Fruit fly (Drosophila melanogaster) whole organism, embryonic: Measurements from ENCODE around the gene CG9932.

Experiments
- Atf-2 ChIP-seq: fragments of 200-800 bp; sonication (Bioruptor generic); optimal IDR thresholded peaks from 2 replicates; lab custom pipeline; 2016; ENCODE audit warnings: missing biosample characterization, missing genetic modification characterization
- Bgb ChIP-seq: fragments of 200-800 bp; sonication (Bioruptor generic); IDR thresholded peaks from 2 replicates; pipeline ENCODE4 v1.3.6; 2022; ENCODE audit warnings: missing biosample characterization, missing genetic modification characterization; ENCODE audit not compliant: partially characterized antibody
- C15 ChIP-seq: fragments of 200-800 bp; sonication (Bioruptor generic); IDR thresholded peaks from 3 replicates; pipeline ENCODE4 v1.3.6; 2022; ENCODE audit warnings: missing biosample characterization, missing genetic modification characterization
- CG10147 ChIP-seq: fragments of 200-800 bp; sonication (Bioruptor generic); optimal IDR thresholded peaks from 2 replicates; lab custom pipeline; 2019; ENCODE audit warnings: missing biosample characterization, mild to moderate bottlenecking, missing genetic modification characterization, moderate library complexity
- CG11695 ChIP-seq: fragments of 200-800 bp; sonication (Bioruptor generic); IDR thresholded peaks from 3 replicates; pipeline ENCODE4 v1.3.6; 2022; ENCODE audit warnings: missing biosample characterization, missing genetic modification characterization
- CG13424 ChIP-seq: fragments of 200-800 bp; sonication (Bioruptor generic); optimal IDR thresholded peaks from 2 replicates; lab custom pipeline; 2019; ENCODE audit warnings: missing biosample characterization, mild to moderate bottlenecking, missing genetic modification characterization, moderate library complexity
- CG13894 ChIP-seq: fragments of 200-800 bp; sonication (Bioruptor generic); optimal IDR thresholded peaks from 3 replicates; lab custom pipeline; 2018; ENCODE audit warnings: missing biosample characterization, mild to moderate bottlenecking, missing genetic modification characterization, moderate library complexity
- CG14050 ChIP-seq: fragments of 200-800 bp; sonication (Bioruptor generic); IDR thresholded peaks from 3 replicates; pipeline ENCODE4 v1.3.6; 2022; ENCODE audit warnings: missing biosample characterization, missing genetic modification characterization
- CG14710 ChIP-seq: fragments of 200-800 bp; sonication (Bioruptor generic); optimal IDR thresholded peaks from 3 replicates; lab custom pipeline; 2019; ENCODE audit warnings: missing biosample characterization, mild to moderate bottlenecking, missing genetic modification characterization, moderate library complexity
- CG14860 ChIP-seq: fragments of 200-800 bp; sonication (Bioruptor generic); IDR thresholded peaks from 3 replicates; pipeline ENCODE4 v1.3.6; 2022; ENCODE audit warnings: missing biosample characterization, missing genetic modification characterization; ENCODE audit not compliant: partially characterized antibody
- CG18011 ChIP-seq: fragments of 200-800 bp; sonication (Bioruptor generic); optimal IDR thresholded peaks from 2 replicates; lab custom pipeline; 2017; ENCODE audit warnings: missing biosample characterization, missing genetic modification characterization, mild to moderate bottlenecking, moderate library complexity, missing genotype
- CG1832 ChIP-seq: fragments of 200-800 bp; sonication (Bioruptor generic); optimal IDR thresholded peaks from 2 replicates; lab custom pipeline; 2017; ENCODE audit warnings: missing biosample characterization, mild to moderate bottlenecking, missing genetic modification characterization, inconsistent platforms
- CG2129 ChIP-seq: fragments of 200-800 bp; sonication (Bioruptor generic); IDR thresholded peaks from 2 replicates; pipeline ENCODE4 v1.3.6; 2022; ENCODE audit warnings: missing biosample characterization, missing genetic modification characterization; ENCODE audit not compliant: partially characterized antibody
- CG30403 ChIP-seq: fragments of 200-800 bp; sonication (Bioruptor generic); optimal IDR thresholded peaks from 3 replicates; lab custom pipeline; 2016; ENCODE audit warnings: missing biosample characterization, missing genetic modification characterization
- CG3065 ChIP-seq: fragments of 200-800 bp; sonication (Bioruptor generic); optimal IDR thresholded peaks from 2 replicates; lab custom pipeline; 2016; ENCODE audit warnings: missing biosample characterization, missing genetic modification characterization
- CG32532 ChIP-seq: fragments of 200-800 bp; sonication (Bioruptor generic); IDR thresholded peaks from 2 replicates; pipeline ENCODE4 v1.3.6; 2022; ENCODE audit warnings: missing biosample characterization, missing genetic modification characterization
- CG4617 ChIP-seq: fragments of 200-800 bp; sonication (Bioruptor generic); optimal IDR thresholded peaks from 3 replicates; lab custom pipeline; 2016; ENCODE audit warnings: missing biosample characterization, missing genetic modification characterization, borderline replicate concordance
- CG7357 ChIP-seq: fragments of 200-800 bp; sonication (Bioruptor generic); IDR thresholded peaks from 3 replicates; pipeline ENCODE4 v1.3.6; 2022; ENCODE audit warnings: missing biosample characterization, missing genetic modification characterization
- CG7786 ChIP-seq: fragments of 200-800 bp; sonication (Bioruptor generic); optimal IDR thresholded peaks from 2 replicates; lab custom pipeline; 2016; ENCODE audit warnings: missing biosample characterization, missing genetic modification characterization
- CG8944 ChIP-seq: fragments of 200-800 bp; sonication (Bioruptor generic); optimal IDR thresholded peaks from 3 replicates; lab custom pipeline; 2016; ENCODE audit warnings: missing biosample characterization, missing genetic modification characterization
- CG9437 ChIP-seq: fragments of 200-800 bp; sonication (Bioruptor generic); optimal IDR thresholded peaks from 2 replicates; lab custom pipeline; 2018; ENCODE audit warnings: missing biosample characterization, mild to moderate bottlenecking, missing genetic modification characterization
- CkIIα-i1 ChIP-seq: fragments of 200-800 bp; sonication (Bioruptor generic); IDR thresholded peaks from 2 replicates; pipeline ENCODE4 v1.3.6; 2022; ENCODE audit warnings: missing biosample characterization, missing genetic modification characterization
- Dek ChIP-seq: fragments of 200-800 bp; sonication (Bioruptor generic); optimal IDR thresholded peaks from 3 replicates; lab custom pipeline; 2019; ENCODE audit warnings: missing biosample characterization, mild to moderate bottlenecking, missing genetic modification characterization, moderate library complexity
- E2f1 ChIP-seq: fragments of 200-800 bp; sonication (Bioruptor generic); IDR thresholded peaks from 2 replicates; pipeline ENCODE4 v1.3.6; 2022; ENCODE audit warnings: missing biosample characterization, missing genetic modification characterization
- Eip74EF ChIP-seq, 2 experiments: fragments of 200-800 bp in 1 of 2; fragments of >200 bp in 1 of 2; sonication (Bioruptor generic) in 1 of 2; optimal IDR thresholded peaks; 2 replicates each; lab custom pipeline; 2017 to 2019; ENCODE audit warnings: missing biosample characterization in 2 of 2, missing genetic modification characterization in 2 of 2, mild to moderate bottlenecking in 1 of 2, moderate library complexity in 1 of 2
- Hsf ChIP-seq: fragments of 200-800 bp; sonication (Bioruptor generic); optimal IDR thresholded peaks from 3 replicates; lab custom pipeline; 2016; ENCODE audit warnings: missing biosample characterization, missing genetic modification characterization
- Jarid2 ChIP-seq: fragments of 200-800 bp; sonication (Bioruptor generic); optimal IDR thresholded peaks from 3 replicates; lab custom pipeline; 2017; ENCODE audit warnings: mild to moderate bottlenecking, missing biosample characterization, missing genetic modification reagents, missing genetic modification characterization
- MBD-R2 ChIP-seq: fragments of 200-800 bp; sonication (Bioruptor generic); IDR thresholded peaks from 2 replicates; pipeline ENCODE4 v1.3.6; 2022; ENCODE audit warnings: missing biosample characterization, missing genetic modification characterization
- NFAT ChIP-seq: fragments of 200-800 bp; sonication (Bioruptor generic); IDR thresholded peaks from 2 replicates; pipeline ENCODE4 v1.3.6; 2022; ENCODE audit warnings: missing biosample characterization, missing genetic modification characterization
- Nf-YC ChIP-seq: fragments of 200-800 bp; optimal IDR thresholded peaks from 3 replicates; lab custom pipeline; 2019; ENCODE audit warnings: missing biosample characterization, mild to moderate bottlenecking, missing genetic modification characterization, moderate library complexity
- Pdp1 ChIP-seq, 2 experiments: fragments of 200-800 bp; sonication (Bioruptor generic); optimal IDR thresholded peaks; 3 replicates each; lab custom pipeline; 2016; ENCODE audit warnings: missing biosample characterization in 2 of 2, missing genetic modification characterization in 2 of 2, mild to moderate bottlenecking in 1 of 2, moderate library complexity in 1 of 2
- Rfx ChIP-seq: fragments of 200-800 bp; sonication (Bioruptor generic); IDR thresholded peaks from 2 replicates; pipeline ENCODE4 v1.3.6; 2022; ENCODE audit warnings: missing biosample characterization, missing genetic modification characterization
- Usf ChIP-seq: fragments of 200-800 bp; sonication (Bioruptor generic); optimal IDR thresholded peaks from 2 replicates; lab custom pipeline; 2017; ENCODE audit warnings: missing genotype, missing biosample characterization, missing genetic modification characterization
- cato ChIP-seq: fragments of 200-800 bp; sonication (Bioruptor generic); optimal IDR thresholded peaks from 2 replicates; lab custom pipeline; 2016; ENCODE audit warnings: missing biosample characterization, missing genetic modification characterization, borderline replicate concordance
- chinmo ChIP-seq: fragments of 200-800 bp; sonication (Bioruptor generic); IDR thresholded peaks from 4 replicates; pipeline ENCODE4 v1.3.6; 2022; ENCODE audit warnings: missing biosample characterization, missing genetic modification characterization; ENCODE audit not compliant: partially characterized antibody
- dm ChIP-seq: fragments of 200-800 bp; sonication (Bioruptor generic); optimal IDR thresholded peaks from 3 replicates; lab custom pipeline; 2016; ENCODE audit warnings: missing biosample characterization, missing genetic modification characterization
- ewg ChIP-seq: fragments of 200-800 bp; sonication (Bioruptor generic); optimal IDR thresholded peaks from 3 replicates; lab custom pipeline; 2017; ENCODE audit warnings: mild to moderate bottlenecking, missing biosample characterization, missing genetic modification reagents, missing genetic modification characterization
- gce ChIP-seq: fragments of 200-800 bp; sonication (Bioruptor generic); IDR thresholded peaks from 3 replicates; pipeline ENCODE4 v1.3.6; 2022; ENCODE audit warnings: missing biosample characterization, missing genetic modification characterization
- gt ChIP-seq: fragments of 200-800 bp; sonication (Bioruptor generic); IDR thresholded peaks from 2 replicates; pipeline ENCODE4 v1.3.6; 2022; ENCODE audit warnings: missing biosample characterization, missing genetic modification characterization
- ham ChIP-seq: fragments of 200-800 bp; sonication (Bioruptor generic); IDR thresholded peaks from 2 replicates; pipeline ENCODE4 v1.3.6; 2022; ENCODE audit warnings: missing biosample characterization, missing genetic modification characterization
- nerfin-1 ChIP-seq: fragments of 200-800 bp; sonication (Bioruptor generic); optimal IDR thresholded peaks from 3 replicates; lab custom pipeline; 2019; ENCODE audit warnings: missing biosample characterization, mild to moderate bottlenecking, missing genetic modification characterization, moderate library complexity
- nom ChIP-seq: fragments of 200-800 bp; sonication (Bioruptor generic); optimal IDR thresholded peaks from 2 replicates; lab custom pipeline; 2017; ENCODE audit warnings: missing biosample characterization, missing genetic modification characterization, mild to moderate bottlenecking, moderate library complexity, missing genetic modification reagents
- otp ChIP-seq: fragments of 200-800 bp; sonication (Bioruptor generic); IDR thresholded peaks from 3 replicates; pipeline ENCODE4, ENCODE4 v1.3.6; 2022; ENCODE audit warnings: missing biosample characterization, missing genetic modification characterization
- psq ChIP-seq: fragments of 200-800 bp; sonication (Bioruptor generic); optimal IDR thresholded peaks from 2 replicates; lab custom pipeline; 2017; ENCODE audit warnings: missing biosample characterization, missing genetic modification characterization
- run ChIP-seq: fragments of 200-800 bp; sonication (Bioruptor generic); optimal IDR thresholded peaks from 3 replicates; lab custom pipeline; 2018; ENCODE audit warnings: missing biosample characterization, mild to moderate bottlenecking, missing genetic modification characterization
- sc ChIP-seq, 3 experiments: fragments of >200 bp in 2 of 3; fragments of 200-800 bp in 1 of 3; sonication (Bioruptor generic) in 1 of 3; optimal IDR thresholded peaks; 2 replicates in 2 of 3; 3 replicates in 1 of 3; lab custom pipeline; 2017; ENCODE audit warnings: mild to moderate bottlenecking in 1 of 3, missing biosample characterization in 1 of 3, missing genetic modification characterization in 1 of 3, missing genetic modification reagents in 1 of 3
- sim ChIP-seq: fragments of 200-800 bp; sonication (Bioruptor generic); IDR thresholded peaks from 2 replicates; pipeline ENCODE4 v1.3.6; 2022; ENCODE audit warnings: missing biosample characterization, missing genetic modification characterization
- yki ChIP-seq: fragments of >200 bp; optimal IDR thresholded peaks from 3 replicates; lab custom pipeline; 2018
- zen ChIP-seq: fragments of 200-800 bp; sonication (Bioruptor generic); optimal IDR thresholded peaks from 3 replicates; lab custom pipeline; 2018; ENCODE audit warnings: missing biosample characterization, mild to moderate bottlenecking, missing genetic modification characterization, moderate library complexity

CG9932 gene

DNA sequence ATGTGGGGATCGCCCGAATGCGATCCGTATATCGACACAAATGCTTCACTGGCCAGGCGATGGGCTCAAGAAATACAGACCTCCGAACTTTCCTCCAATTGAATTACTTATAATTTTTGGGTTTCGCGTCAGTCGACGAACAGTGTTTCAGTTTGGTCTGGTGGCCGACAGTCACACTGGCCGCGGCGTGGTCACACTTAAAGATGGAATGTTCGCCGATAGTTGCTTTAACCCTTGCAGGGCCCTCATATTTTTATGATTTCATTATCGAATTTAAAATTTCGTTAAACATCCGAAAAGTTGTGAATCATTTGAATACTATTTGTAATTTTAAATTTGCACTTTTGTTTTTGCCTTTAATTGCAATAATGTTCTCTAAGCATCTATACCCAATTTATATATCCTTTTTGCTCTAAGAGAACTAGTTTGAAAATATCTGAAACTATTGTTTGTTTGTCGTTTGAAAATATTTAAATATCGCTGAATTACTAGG lies 40.9 kb downstream of the CG9932 start, which contains the start of gene Ube4B (continued):
- no peak for TF ChIP-seq sim (GFP tag; lab: Robert Waterston, UW)
- TF ChIP-seq CG13894 (tag; lab: Kevin White, UChicago), result no peak
- TF ChIP-seq CG14050 (GFP tag; lab: Robert Waterston, UW), result no peak; the same call in 2 of the 3 replicates
- no peak for TF ChIP-seq ham (GFP tag; lab: Robert Waterston, UW)
- TF ChIP-seq CG11695 (GFP tag; lab: Robert Waterston, UW), result 0 out of 3 replicates have a peak, but pooled peaks have one; percentile 12
- peak; percentile 86 for TF ChIP-seq NFAT
- no peak for TF ChIP-seq Eip74EF (GFP tag; optimal IDR thresholded peaks at IDR 0.05; lab: Kevin White, UChicago)
- TF ChIP-seq cato (GFP tag; lab: Kevin White, UChicago), result peak; percentile 0
- peak; percentile 81 for TF ChIP-seq Nf-YC (tag; lab: Kevin White, UChicago)
- peak; percentile 94 for TF ChIP-seq MBD-R2 (GFP tag; lab: Robert Waterston, UW)
- TF ChIP-seq CG8944, result peak; percentile 75
- TF ChIP-seq yki (lab: Kevin White, UChicago), result no peak
- no peak for TF ChIP-seq CG3065 (GFP tag; lab: Kevin White, UChicago)
- no peak for TF ChIP-seq CG1832
- no peak for TF ChIP-seq nom (GFP tag; lab: Kevin White, UChicago)
- no peak for TF ChIP-seq sc (optimal IDR thresholded peaks at IDR 0.05; lab: Kevin White, UChicago)
- TF ChIP-seq sc (GFP tag; optimal IDR thresholded peaks at IDR 0.05; lab: Kevin White, UChicago), result no peak
- TF ChIP-seq zen (tag; lab: Kevin White, UChicago), result peak; percentile 59
- TF ChIP-seq ewg (GFP tag; lab: Kevin White, UChicago), result no peak
- TF ChIP-seq Pdp1 (GFP tag; optimal IDR thresholded peaks at IDR 0.05; lab: Kevin White, UChicago), result peak; percentile 62 to 72
- TF ChIP-seq Bgb (GFP tag; lab: Robert Waterston, UW), result peak; percentile 88
- peak; percentile 97 for TF ChIP-seq CG14710 (tag; lab: Kevin White, UChicago)
- TF ChIP-seq E2f1 (GFP tag; lab: Robert Waterston, UW), result no peak
- peak; percentile 70 for TF ChIP-seq CG13424 (tag; lab: Kevin White, UChicago)
- no peak for TF ChIP-seq gce (GFP tag; lab: Robert Waterston, UW)
- peak; percentile 98 for TF ChIP-seq CG4617 (GFP tag; lab: Kevin White, UChicago)
- no peak for TF ChIP-seq Usf (GFP tag; lab: Kevin White, UChicago)
- TF ChIP-seq CG2129 (GFP tag; lab: Robert Waterston, UW), result peak; percentile 79
- TF ChIP-seq CG32532 (GFP tag; lab: Robert Waterston, UW), result peak; percentile 80
- peak; percentile 75 for TF ChIP-seq CG30403 (GFP tag; lab: Kevin White, UChicago)
- TF ChIP-seq Hsf, result peak; percentile 79
- peak; percentile 78 for TF ChIP-seq CG14860 (GFP tag; lab: Robert Waterston, UW)
- no peak for TF ChIP-seq gt (GFP tag; lab: Robert Waterston, UW)
- TF ChIP-seq nerfin-1 (tag; lab: Kevin White, UChicago), result no peak
- TF ChIP-seq Dek (tag; lab: Kevin White, UChicago), result no peak
- TF ChIP-seq Jarid2 (GFP tag; lab: Kevin White, UChicago), result no peak
- no peak for TF ChIP-seq CG10147 (GFP tag; lab: Kevin White, UChicago)
- no peak for TF ChIP-seq run (tag; lab: Kevin White, UChicago)
- TF ChIP-seq CkIIα-i1 (GFP tag; lab: Robert Waterston, UW), result no peak
- TF ChIP-seq CG7357 (GFP tag; lab: Robert Waterston, UW), result no peak
- no peak for TF ChIP-seq CG9437 (GFP tag; lab: Kevin White, UChicago)
- TF ChIP-seq Rfx (GFP tag; lab: Robert Waterston, UW), result peak; percentile 91
- TF ChIP-seq CG18011 (GFP tag; lab: Kevin White, UChicago), result peak; percentile 20
- TF ChIP-seq CG7786 (GFP tag; lab: Kevin White, UChicago), result peak; percentile 73
- 0 out of 3 replicates have a peak, but pooled peaks have one; percentile 44 for TF ChIP-seq C15 (GFP tag; lab: Robert Waterston, UW)
- peak; percentile 0 for TF ChIP-seq psq (GFP tag; lab: Kevin White, UChicago)
- peak; percentile 59 for TF ChIP-seq dm (GFP tag; lab: Kevin White, UChicago)
- peak; percentile 40; the same call in 1 of the 4 replicates for TF ChIP-seq chinmo
- TF ChIP-seq otp, result 0 out of 3 replicates have a peak, but pooled peaks have one; percentile 20
- no peak for TF ChIP-seq Atf-2 (GFP tag; lab: Kevin White, UChicago)
